Worm (Caenorhabditis elegans) whole organism, L4 larva: ENCODE results near the gene F23A7.1.
A peak's percentile ranks its signal among the peaks of the same experiment; 100 is the strongest.

ENCODE experiments used
- F49E8.2 ChIP-seq: sonication (generic microtip); optimal IDR thresholded peaks from 2 replicates; lab custom pipeline; 2016; ENCODE audit warnings: missing compliant biosample characterization, mild to moderate bottlenecking, missing genetic modification characterization, borderline replicate concordance
- ama-1 ChIP-seq: fragments of 150-350 bp; optimal IDR thresholded peaks from 2 replicates; lab custom pipeline; 2014; ENCODE audit warnings: inconsistent platforms, mixed read lengths
- cey-2 ChIP-seq: sonication (generic microtip); optimal IDR thresholded peaks from 3 replicates; lab custom pipeline; 2017; ENCODE audit warnings: missing genetic modification characterization, mild to moderate bottlenecking, missing compliant biosample characterization, antibody characterized with exemption, borderline replicate concordance; ENCODE audit not compliant: insufficient read depth
- jun-1 ChIP-seq: fragments of 150-350 bp; optimal IDR thresholded peaks from 2 replicates; lab custom pipeline; 2014; ENCODE audit warnings: missing biosample characterization, missing genetic modification reagents, missing genetic modification characterization
- lim-7 ChIP-seq: fragments of 200-800 bp; sonication (Bioruptor generic); IDR thresholded peaks from 2 replicates; pipeline ENCODE4 v1.3.6; 2022; ENCODE audit warnings: missing genetic modification characterization, missing compliant biosample characterization
- lsy-2 ChIP-seq, 2 experiments: fragments of 150-350 bp in 1 of 2; sonication (generic microtip) in 1 of 2; optimal IDR thresholded peaks; 2 replicates each; lab custom pipeline; 2014 to 2017; ENCODE audit warnings: missing biosample characterization in 2 of 2, missing genetic modification characterization in 2 of 2
- mep-1 ChIP-seq: fragments of 150-350 bp; sonication (generic microtip); optimal IDR thresholded peaks from 3 replicates; lab custom pipeline; 2014; ENCODE audit warnings: missing biosample characterization, missing genetic modification characterization
- nhr-237 ChIP-seq: sonication (generic microtip); optimal IDR thresholded peaks from 2 replicates; lab custom pipeline; 2017; ENCODE audit warnings: missing biosample characterization, missing genetic modification characterization
- unc-62 ChIP-seq, 3 experiments: fragments of 150-350 bp in 1 of 3; sonication (generic microtip); optimal IDR thresholded peaks in 2 of 3; peaks in 1 of 3; 1 replicate in 1 of 3; 2 replicates in 2 of 3; lab custom pipeline; 2014 to 2017; ENCODE audit warnings: missing biosample characterization in 3 of 3, missing genetic modification characterization in 3 of 3, missing genetic modification reagents in 3 of 3, missing genotype in 1 of 3
- ztf-11 ChIP-seq: fragments of 150-350 bp; optimal IDR thresholded peaks from 2 replicates; lab custom pipeline; 2014; ENCODE audit warnings: missing biosample characterization, missing genetic modification characterization

DNA sequence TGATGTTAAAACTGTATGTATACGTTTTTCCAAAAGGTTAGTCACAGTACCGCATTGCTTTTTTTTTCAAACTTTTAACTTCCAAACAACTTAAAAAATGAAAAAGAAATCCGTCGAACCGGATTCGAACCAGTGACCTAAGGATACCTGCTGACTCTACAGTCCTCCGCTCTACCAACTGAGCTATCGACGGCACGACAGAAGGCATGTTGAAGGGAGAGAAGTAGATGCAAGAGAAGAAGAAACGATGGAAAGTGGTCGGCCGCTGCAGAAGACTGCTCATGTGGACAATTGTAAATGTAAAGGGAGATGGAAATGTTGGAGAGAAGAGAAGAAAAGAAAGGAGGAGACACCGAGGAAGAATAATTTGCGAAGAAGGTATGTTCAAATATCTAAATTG is 7.5 kb upstream of the F23A7.1 start:
- TF ChIP-seq unc-62 (GFP tag; optimal IDR thresholded peaks at IDR 0.05 in 1 of 2; lab: Kevin White, UChicago): peak; percentile 2 to 59
- TF ChIP-seq unc-62 (tag; optimal IDR thresholded peaks at IDR 0.05; lab: Kevin White, UChicago): no peak
- peak; percentile 55 for TF ChIP-seq nhr-237
- peak; percentile 67 for TF ChIP-seq jun-1 (tag; lab: Kevin White, UChicago)
- peak; percentile 47 for TF ChIP-seq cey-2
- peak; percentile 71 to 80 for TF ChIP-seq lsy-2 (tag; optimal IDR thresholded peaks at IDR 0.05; lab: Kevin White, UChicago)
- peak; percentile 39 for TF ChIP-seq F49E8.2
- peak; percentile 93 for TF ChIP-seq mep-1 (tag; lab: Kevin White, UChicago)
- no peak for TF ChIP-seq ama-1 (lab: Kevin White, UChicago)
- peak; percentile 96 for TF ChIP-seq lim-7 (GFP tag; lab: Robert Waterston, UW)
- no peak for TF ChIP-seq ztf-11 (tag; lab: Kevin White, UChicago)
